Worm (Caenorhabditis elegans) whole organism, midembryonic: ENCODE results near the gene nstp-7.

Experiments
- T22C8.4 ChIP-seq: fragments of 200-800 bp; sonication (Bioruptor generic); IDR thresholded peaks from 2 replicates; pipeline ENCODE4 v1.3.6; 2022; ENCODE audit warnings: missing genetic modification characterization, missing compliant biosample characterization
- cog-1 ChIP-seq: sonication (generic microtip); optimal IDR thresholded peaks from 2 replicates; lab custom pipeline; 2016; ENCODE audit warnings: missing genetic modification characterization, missing compliant biosample characterization
- flt-1 ChIP-seq: fragments of 200-800 bp; sonication (Bioruptor generic); IDR thresholded peaks from 2 replicates; pipeline ENCODE4 v1.3.6; 2022; ENCODE audit warnings: missing genetic modification characterization, missing compliant biosample characterization
- klf-2 ChIP-seq: fragments of 200-800 bp; sonication (Bioruptor generic); conservative IDR thresholded peaks from 2 replicates; pipeline ENCODE4 v1.3.6; 2022; ENCODE audit warnings: missing genetic modification reagents, missing genetic modification characterization, missing compliant biosample characterization
- med-1 ChIP-seq: sonication (generic microtip); optimal IDR thresholded peaks from 2 replicates; lab custom pipeline; 2017; ENCODE audit warnings: missing genetic modification characterization, mild to moderate bottlenecking, missing compliant biosample characterization, antibody characterized with exemption, missing genetic modification reagents; ENCODE audit not compliant: insufficient read depth
- ref-1 ChIP-seq: fragments of 200-800 bp; sonication (Bioruptor generic); conservative IDR thresholded peaks from 2 replicates; pipeline ENCODE4 v1.3.6; 2022; ENCODE audit warnings: missing genetic modification reagents, missing genetic modification characterization, missing compliant biosample characterization
- tab-1 ChIP-seq: fragments of 200-800 bp; sonication (Bioruptor generic); IDR thresholded peaks from 2 replicates; pipeline ENCODE4 v1.3.6; 2022; ENCODE audit warnings: missing genetic modification characterization, missing compliant biosample characterization
- ztf-23 ChIP-seq: fragments of 200-800 bp; sonication (Bioruptor generic); IDR thresholded peaks from 2 replicates; pipeline ENCODE4 v1.3.6; 2022; ENCODE audit warnings: missing genetic modification reagents, missing genetic modification characterization, missing compliant biosample characterization
- ztf-29 ChIP-seq: fragments of 200-800 bp; sonication (Bioruptor generic); IDR thresholded peaks from 2 replicates; pipeline ENCODE4 v1.3.6; 2022; ENCODE audit warnings: missing genetic modification reagents, missing genetic modification characterization, missing compliant biosample characterization

DNA sequence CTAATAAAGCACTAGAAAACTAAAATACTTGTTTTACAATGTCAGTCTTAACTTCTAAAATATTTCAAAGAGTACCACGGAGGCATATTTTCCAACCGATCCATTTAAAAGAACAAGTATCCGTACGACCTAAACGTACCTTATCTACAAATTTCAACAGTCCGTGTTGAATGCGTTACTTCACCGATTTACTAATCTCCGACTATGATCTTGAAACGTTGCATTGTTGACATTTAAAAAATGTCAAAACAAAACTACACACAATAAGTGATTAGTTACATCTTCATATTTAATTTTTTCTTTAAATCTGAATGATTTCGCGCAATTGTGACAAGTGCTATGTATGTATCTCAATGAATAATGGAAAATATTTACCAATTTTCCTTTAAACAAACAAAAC lies 16.1 kb downstream of the nstp-7 start:
- TF ChIP-seq ztf-23 (no peak), med-1 (no peak), T22C8.4 (no peak), ztf-29 (no peak), ref-1 (GFP tag; lab: Robert Waterston, UW) (no peak), cog-1 (tag; lab: Kevin White, UChicago) (no peak), flt-1 (no peak), klf-2 (GFP tag; lab: Robert Waterston, UW) (no peak), tab-1 (GFP tag; lab: Robert Waterston, UW) (no peak)
